Fruit fly (Drosophila melanogaster) whole organism, embryonic: ENCODE results near the gene CG3764.
A peak's percentile ranks its signal among the peaks of the same experiment; 100 is the strongest.

Experiments used
- Asciz ChIP-seq: fragments of 200-800 bp; sonication (Bioruptor generic); optimal IDR thresholded peaks from 2 replicates; lab custom pipeline; 2017; ENCODE audit warnings: missing biosample characterization, mild to moderate bottlenecking, missing genetic modification characterization, missing genetic modification reagents
- CG10274 ChIP-seq: fragments of 200-800 bp; sonication (Bioruptor generic); optimal IDR thresholded peaks from 3 replicates; lab custom pipeline; 2017; ENCODE audit warnings: missing biosample characterization, mild to moderate bottlenecking, missing genetic modification characterization
- CG10431 ChIP-seq: fragments of 200-800 bp; sonication (Bioruptor generic); optimal IDR thresholded peaks from 3 replicates; lab custom pipeline; 2018; ENCODE audit warnings: missing biosample characterization, mild to moderate bottlenecking, missing genetic modification characterization
- CG11093 ChIP-seq: fragments of 200-800 bp; sonication (Bioruptor generic); IDR thresholded peaks from 3 replicates; pipeline ENCODE4 v1.3.6; 2022; ENCODE audit warnings: missing biosample characterization, missing genetic modification characterization
- CG11695 ChIP-seq: fragments of 200-800 bp; sonication (Bioruptor generic); IDR thresholded peaks from 3 replicates; pipeline ENCODE4 v1.3.6; 2022; ENCODE audit warnings: missing biosample characterization, missing genetic modification characterization
- CG12071 ChIP-seq: fragments of 200-800 bp; sonication (Bioruptor generic); optimal IDR thresholded peaks from 3 replicates; lab custom pipeline; 2018; ENCODE audit warnings: missing biosample characterization, mild to moderate bottlenecking, missing genetic modification characterization
- CG12236 ChIP-seq: fragments of 200-800 bp; sonication (Bioruptor generic); optimal IDR thresholded peaks from 2 replicates; lab custom pipeline; 2016; ENCODE audit warnings: missing biosample characterization, missing genetic modification characterization
- CG13123 ChIP-seq: fragments of 200-800 bp; sonication (Bioruptor generic); optimal IDR thresholded peaks from 2 replicates; lab custom pipeline; 2016; ENCODE audit warnings: missing biosample characterization, missing genetic modification characterization
- CG14860 ChIP-seq: fragments of 200-800 bp; sonication (Bioruptor generic); IDR thresholded peaks from 3 replicates; pipeline ENCODE4 v1.3.6; 2022; ENCODE audit warnings: missing biosample characterization, missing genetic modification characterization; ENCODE audit not compliant: partially characterized antibody
- CG16779 ChIP-seq: fragments of 200-800 bp; sonication (Bioruptor generic); IDR thresholded peaks from 2 replicates; pipeline ENCODE4 v1.3.6; 2022; ENCODE audit warnings: missing biosample characterization, missing genetic modification characterization
- CG17568 ChIP-seq: fragments of 200-800 bp; sonication (Bioruptor generic); optimal IDR thresholded peaks from 2 replicates; lab custom pipeline; 2018; ENCODE audit warnings: missing biosample characterization, mild to moderate bottlenecking, missing genetic modification characterization, moderate library complexity
- CG17829 ChIP-seq: fragments of 200-800 bp; optimal IDR thresholded peaks from 2 replicates; lab custom pipeline; 2019; ENCODE audit warnings: missing biosample characterization, mild to moderate bottlenecking, missing genetic modification characterization, moderate library complexity
- CG17912 ChIP-seq: fragments of 200-800 bp; sonication (Bioruptor generic); optimal IDR thresholded peaks from 2 replicates; lab custom pipeline; 2018; ENCODE audit warnings: missing biosample characterization, mild to moderate bottlenecking, missing genetic modification characterization
- CG3065 ChIP-seq: fragments of 200-800 bp; sonication (Bioruptor generic); optimal IDR thresholded peaks from 2 replicates; lab custom pipeline; 2016; ENCODE audit warnings: missing biosample characterization, missing genetic modification characterization
- CG31365 ChIP-seq: fragments of 200-800 bp; sonication (Bioruptor generic); optimal IDR thresholded peaks from 2 replicates; lab custom pipeline; 2018; ENCODE audit warnings: missing biosample characterization, mild to moderate bottlenecking, missing genetic modification characterization
- CG33213 ChIP-seq: fragments of 200-800 bp; sonication (Bioruptor generic); optimal IDR thresholded peaks from 3 replicates; lab custom pipeline; 2016; ENCODE audit warnings: missing biosample characterization, missing genetic modification characterization
- CG34224 ChIP-seq: fragments of 200-800 bp; sonication (Bioruptor generic); IDR thresholded peaks from 3 replicates; pipeline ENCODE4 v1.3.6; 2022; ENCODE audit warnings: missing biosample characterization, missing genetic modification characterization; ENCODE audit not compliant: partially characterized antibody
- CG6854 ChIP-seq: fragments of 200-800 bp; sonication (Bioruptor generic); optimal IDR thresholded peaks from 3 replicates; lab custom pipeline; 2017; ENCODE audit warnings: missing biosample characterization, mild to moderate bottlenecking, missing genetic modification characterization
- CG7839 ChIP-seq: fragments of 200-800 bp; sonication (Bioruptor generic); optimal IDR thresholded peaks from 3 replicates; lab custom pipeline; 2018; ENCODE audit warnings: missing biosample characterization, mild to moderate bottlenecking, missing genetic modification characterization, moderate library complexity
- D19B ChIP-seq: fragments of 200-800 bp; sonication (Bioruptor generic); optimal IDR thresholded peaks from 2 replicates; lab custom pipeline; 2017; ENCODE audit warnings: missing biosample characterization, mild to moderate bottlenecking, missing genetic modification characterization
- Fer2 ChIP-seq: fragments of 200-800 bp; sonication (Bioruptor generic); optimal IDR thresholded peaks from 2 replicates; lab custom pipeline; 2018; ENCODE audit warnings: missing biosample characterization, mild to moderate bottlenecking, missing genetic modification characterization, moderate library complexity
- Gsc ChIP-seq: fragments of 200-800 bp; sonication (Bioruptor generic); IDR thresholded peaks from 2 replicates; pipeline ENCODE4 v1.3.6; 2022; ENCODE audit warnings: missing biosample characterization, missing genetic modification characterization
- HLH3B ChIP-seq: fragments of 200-800 bp; sonication (Bioruptor generic); IDR thresholded peaks from 2 replicates; pipeline ENCODE4 v1.3.6; 2022; ENCODE audit warnings: missing biosample characterization, missing genetic modification characterization
- Mrtf ChIP-seq: fragments of 200-800 bp; sonication (Bioruptor generic); IDR thresholded peaks from 3 replicates; pipeline ENCODE4 v1.3.6; 2022; ENCODE audit warnings: missing biosample characterization, missing genetic modification characterization
- Rfx ChIP-seq: fragments of 200-800 bp; sonication (Bioruptor generic); IDR thresholded peaks from 2 replicates; pipeline ENCODE4 v1.3.6; 2022; ENCODE audit warnings: missing biosample characterization, missing genetic modification characterization
- Xrp1 ChIP-seq: fragments of 200-800 bp; sonication (Bioruptor generic); IDR thresholded peaks from 2 replicates; pipeline ENCODE4 v1.3.6; 2022; ENCODE audit warnings: missing biosample characterization, missing genetic modification characterization
- aop ChIP-seq: fragments of 200-800 bp; sonication (Bioruptor generic); IDR thresholded peaks from 2 replicates; pipeline ENCODE4 v1.3.6; 2022; ENCODE audit warnings: missing biosample characterization, missing genetic modification characterization
- btn ChIP-seq: fragments of 200-800 bp; sonication (Bioruptor generic); optimal IDR thresholded peaks from 2 replicates; lab custom pipeline; 2016; ENCODE audit warnings: missing biosample characterization, missing genetic modification characterization
- cas ChIP-seq: fragments of 200-800 bp; sonication (Bioruptor generic); IDR thresholded peaks from 2 replicates; pipeline ENCODE4 v1.3.6; 2022; ENCODE audit warnings: missing biosample characterization, missing genetic modification characterization
- cato ChIP-seq: fragments of 200-800 bp; sonication (Bioruptor generic); optimal IDR thresholded peaks from 2 replicates; lab custom pipeline; 2016; ENCODE audit warnings: missing biosample characterization, missing genetic modification characterization, borderline replicate concordance
- da ChIP-seq: fragments of 200-800 bp; sonication (Bioruptor generic); optimal IDR thresholded peaks from 2 replicates; lab custom pipeline; 2016; ENCODE audit warnings: missing biosample characterization, missing genetic modification characterization
- dpn ChIP-seq, 2 experiments: fragments of 200-800 bp; sonication (Bioruptor generic); optimal IDR thresholded peaks; 3 replicates each; lab custom pipeline; 2016; ENCODE audit warnings: missing biosample characterization in 2 of 2, missing genetic modification characterization in 2 of 2
- emc ChIP-seq: fragments of 200-800 bp; sonication (Bioruptor generic); optimal IDR thresholded peaks from 2 replicates; lab custom pipeline; 2016; ENCODE audit warnings: missing biosample characterization, missing genetic modification characterization
- eyg ChIP-seq: fragments of 200-800 bp; sonication (Bioruptor generic); optimal IDR thresholded peaks from 3 replicates; lab custom pipeline; 2016; ENCODE audit warnings: missing biosample characterization, missing genetic modification characterization
- fd96Cb ChIP-seq: fragments of 200-800 bp; sonication (Bioruptor generic); optimal IDR thresholded peaks from 2 replicates; lab custom pipeline; 2018; ENCODE audit warnings: missing biosample characterization, mild to moderate bottlenecking, missing genetic modification characterization, moderate library complexity
- fu2 ChIP-seq: fragments of 200-800 bp; sonication (Bioruptor generic); optimal IDR thresholded peaks from 2 replicates; lab custom pipeline; 2016; ENCODE audit warnings: missing biosample characterization, missing genetic modification characterization
- gem ChIP-seq: fragments of 200-800 bp; sonication (Bioruptor generic); optimal IDR thresholded peaks from 2 replicates; lab custom pipeline; 2019; ENCODE audit warnings: missing biosample characterization, mild to moderate bottlenecking, missing genetic modification characterization, moderate library complexity
- ham ChIP-seq: fragments of 200-800 bp; sonication (Bioruptor generic); IDR thresholded peaks from 2 replicates; pipeline ENCODE4 v1.3.6; 2022; ENCODE audit warnings: missing biosample characterization, missing genetic modification characterization
- kni ChIP-seq: fragments of 200-800 bp; sonication (Bioruptor generic); optimal IDR thresholded peaks from 3 replicates; lab custom pipeline; 2017; ENCODE audit warnings: mild to moderate bottlenecking, missing biosample characterization, missing genetic modification reagents, missing genetic modification characterization
- lola ChIP-seq, 3 experiments: fragments of >200 bp in 2 of 3; fragments of 200-800 bp in 1 of 3; sonication (Bioruptor generic) in 1 of 3; optimal IDR thresholded peaks; 2 replicates each; lab custom pipeline; 2017 to 2019; ENCODE audit warnings: missing biosample characterization in 3 of 3, missing genetic modification characterization in 3 of 3, mild to moderate bottlenecking in 1 of 3, moderate library complexity in 1 of 3
- mirr ChIP-seq: fragments of 200-800 bp; sonication (Bioruptor generic); optimal IDR thresholded peaks from 3 replicates; lab custom pipeline; 2018; ENCODE audit warnings: missing biosample characterization, mild to moderate bottlenecking, missing genetic modification characterization
- org-1 ChIP-seq: fragments of 200-800 bp; sonication (Bioruptor generic); optimal IDR thresholded peaks from 2 replicates; lab custom pipeline; 2017; ENCODE audit warnings: missing biosample characterization, missing genetic modification characterization
- pan ChIP-seq, 4 experiments: fragments of >200 bp in 3 of 4; fragments of 200-800 bp in 1 of 4; sonication (Bioruptor generic) in 1 of 4; optimal IDR thresholded peaks in 3 of 4; IDR thresholded peaks in 1 of 4; 2 replicates each; pipeline versions ENCODE4 v1.3.6 to Lab custom; 2017 to 2022; ENCODE audit warnings: missing biosample characterization in 2 of 4, missing genetic modification characterization in 2 of 4, mixed read lengths in 1 of 4
- pnt ChIP-seq: fragments of 200-800 bp; sonication (Bioruptor generic); optimal IDR thresholded peaks from 3 replicates; lab custom pipeline; 2016; ENCODE audit warnings: missing biosample characterization, missing genetic modification characterization
- row ChIP-seq: fragments of 200-800 bp; sonication (Bioruptor generic); IDR thresholded peaks from 3 replicates; pipeline ENCODE4 v1.3.6; 2022; ENCODE audit warnings: missing biosample characterization, missing genetic modification characterization
- sim ChIP-seq: fragments of 200-800 bp; sonication (Bioruptor generic); IDR thresholded peaks from 2 replicates; pipeline ENCODE4 v1.3.6; 2022; ENCODE audit warnings: missing biosample characterization, missing genetic modification characterization
- stwl ChIP-seq: fragments of 200-800 bp; sonication (Bioruptor generic); optimal IDR thresholded peaks from 3 replicates; lab custom pipeline; 2018; ENCODE audit warnings: missing biosample characterization, mild to moderate bottlenecking, missing genetic modification characterization, moderate library complexity
- tgo ChIP-seq: fragments of 200-800 bp; sonication (Bioruptor generic); IDR thresholded peaks from 3 replicates; pipeline ENCODE4 v1.3.6; 2022; ENCODE audit warnings: missing biosample characterization, missing genetic modification characterization
- vfl ChIP-seq: fragments of 200-800 bp; sonication (Bioruptor generic); optimal IDR thresholded peaks from 2 replicates; lab custom pipeline; 2016; ENCODE audit warnings: missing biosample characterization, missing genetic modification characterization
- wor ChIP-seq: fragments of 200-800 bp; sonication (Bioruptor generic); IDR thresholded peaks from 2 replicates; pipeline ENCODE4 v1.3.6; 2022; ENCODE audit warnings: missing biosample characterization, missing genetic modification characterization
- zfh1 ChIP-seq: fragments of 200-800 bp; sonication (Bioruptor generic); IDR thresholded peaks from 3 replicates; pipeline ENCODE4 v1.3.6; 2022; ENCODE audit warnings: missing biosample characterization, missing genetic modification characterization

CG3764 gene

dm6 chr3L:16969652-16970109 is 42.7 kb downstream of the CG3764 start, which contains the start of gene Exn (continued):
- TF ChIP-seq CG13123 (GFP tag; lab: Kevin White, UChicago) (no peak), kni (GFP tag; lab: Kevin White, UChicago) (peak; percentile 47), mirr (GFP tag; lab: Kevin White, UChicago) (peak; percentile 57), CG17912 (no peak), wor (GFP tag; lab: Robert Waterston, UW) (no peak), dpn (GFP tag; optimal IDR thresholded peaks at IDR 0.05; lab: Kevin White, UChicago) (no peak), fu2 (GFP tag; lab: Kevin White, UChicago) (no peak), tgo (GFP tag; lab: Robert Waterston, UW) (no peak), CG17829 (tag; lab: Kevin White, UChicago) (no peak), org-1 (no peak), D19B (GFP tag; lab: Kevin White, UChicago) (no peak), Rfx (peak; percentile 59), Xrp1 (GFP tag; lab: Robert Waterston, UW) (no peak), cato (GFP tag; lab: Kevin White, UChicago) (no peak), CG12071 (peak; percentile 22), cas (GFP tag; lab: Robert Waterston, UW) (no peak), btn (GFP tag; lab: Kevin White, UChicago) (no peak), ham (no peak), CG31365 (tag; lab: Kevin White, UChicago) (no peak), CG11695 (GFP tag; lab: Robert Waterston, UW) (no peak), vfl (GFP tag; lab: Kevin White, UChicago) (no peak), CG7839 (tag; lab: Kevin White, UChicago) (no peak), CG3065 (GFP tag; lab: Kevin White, UChicago) (no peak), pan (optimal IDR thresholded peaks at IDR 0.05; lab: Kevin White, UChicago) (no peak), pan (GFP tag; optimal IDR thresholded peaks at IDR 0.05 in 1 of 2, IDR thresholded peaks at IDR 0.05 in 1 of 2) (peak in 1 of 2 experiments; percentile 58), CG12236 (GFP tag; lab: Kevin White, UChicago) (no peak), HLH3B (GFP tag; lab: Robert Waterston, UW) (peak; percentile 47; the same call in 1 of the 2 replicates), CG34224 (GFP tag; lab: Robert Waterston, UW) (peak; percentile 56; the same call in 2 of the 3 replicates), gem (tag; lab: Kevin White, UChicago) (no peak), Gsc (GFP tag; lab: Robert Waterston, UW) (no peak), Mrtf (GFP tag; lab: Robert Waterston, UW) (no peak), stwl (no peak), aop (no peak), CG6854 (peak; percentile 35), CG11093 (GFP tag; lab: Robert Waterston, UW) (no peak), CG33213 (no peak), Asciz (GFP tag; lab: Kevin White, UChicago) (no peak), sim (no peak), zfh1 (GFP tag; lab: Robert Waterston, UW) (peak; percentile 37; the same call in 1 of the 3 replicates), Fer2 (tag; lab: Kevin White, UChicago) (no peak), lola (GFP tag; optimal IDR thresholded peaks at IDR 0.05; lab: Kevin White, UChicago) (no peak), CG16779 (no peak), CG14860 (GFP tag; lab: Robert Waterston, UW) (no peak), emc (GFP tag; lab: Kevin White, UChicago) (no peak), eyg (GFP tag; lab: Kevin White, UChicago) (no peak), CG10274 (no peak), CG10431 (no peak), pnt (no peak), fd96Cb (tag; lab: Kevin White, UChicago) (no peak), da (GFP tag; lab: Kevin White, UChicago) (no peak), row (GFP tag; lab: Robert Waterston, UW) (no peak), CG17568 (no peak)
